Worm (Caenorhabditis elegans): ENCODE measurements around the gene set-16.

DNA sequence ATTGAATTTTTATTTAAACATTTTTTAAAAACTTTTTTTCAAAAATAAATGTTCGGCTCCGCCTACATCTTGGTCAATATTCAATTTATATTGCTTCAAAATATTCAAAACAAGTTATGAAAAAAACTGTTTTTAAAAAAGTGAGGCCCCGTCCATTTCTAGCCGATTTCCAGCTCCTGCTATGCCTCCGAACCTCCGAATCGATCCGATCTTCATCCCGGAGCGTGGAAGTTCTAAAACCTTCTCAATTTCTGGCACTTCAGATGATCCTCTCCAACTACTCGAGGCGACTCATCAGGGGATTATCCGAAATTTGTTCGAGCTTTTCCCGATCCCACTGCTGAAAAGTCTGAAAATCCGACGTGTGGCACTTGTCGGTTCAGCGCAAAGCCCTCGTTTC, 29.5 kb upstream of the set-16 start:
- no peak for TF ChIP-seq lsy-2 (tag; optimal IDR thresholded peaks at IDR 0.05)
- TF ChIP-seq mab-5 (tag; optimal IDR thresholded peaks at IDR 0.05) = no peak
- no peak for TF ChIP-seq ztf-11 (tag; optimal IDR thresholded peaks at IDR 0.05)
- TF ChIP-seq nhr-12 (tag; optimal IDR thresholded peaks at IDR 0.05) = no peak
- no peak for TF ChIP-seq lin-13 (tag; optimal IDR thresholded peaks at IDR 0.05)
- TF ChIP-seq unc-62 (GFP tag; optimal IDR thresholded peaks at IDR 0.05) = no peak
- no peak for TF ChIP-seq elt-3 (tag; optimal IDR thresholded peaks at IDR 0.05)
- no peak for TF ChIP-seq pha-4 (tag; optimal IDR thresholded peaks at IDR 0.05)
- no peak for TF ChIP-seq snpc-4 (tag; optimal IDR thresholded peaks at IDR 0.05)
- TF ChIP-seq blmp-1 (tag; optimal IDR thresholded peaks at IDR 0.05) = no peak
- no peak for TF ChIP-seq mep-1 (tag; optimal IDR thresholded peaks at IDR 0.05)
